Fruit fly (Drosophila melanogaster) whole organism, embryonic: ENCODE results near the gene bab1.

ENCODE experiments used
- Aef1 ChIP-seq: fragments of 200-800 bp; sonication (Bioruptor generic); IDR thresholded peaks from 3 replicates; pipeline ENCODE4 v1.3.6; 2022; ENCODE audit warnings: missing biosample characterization, missing genetic modification characterization
- Asciz ChIP-seq: fragments of 200-800 bp; sonication (Bioruptor generic); optimal IDR thresholded peaks from 2 replicates; lab custom pipeline; 2017; ENCODE audit warnings: missing biosample characterization, mild to moderate bottlenecking, missing genetic modification characterization, missing genetic modification reagents
- Blimp-1 ChIP-seq: fragments of 200-800 bp; sonication (Bioruptor generic); optimal IDR thresholded peaks from 3 replicates; lab custom pipeline; 2018; ENCODE audit warnings: missing biosample characterization, missing genetic modification characterization, mild to moderate bottlenecking, moderate library complexity, missing genetic modification reagents
- CG11093 ChIP-seq: fragments of 200-800 bp; sonication (Bioruptor generic); IDR thresholded peaks from 3 replicates; pipeline ENCODE4 v1.3.6; 2022; ENCODE audit warnings: missing biosample characterization, missing genetic modification characterization
- CG12071 ChIP-seq: fragments of 200-800 bp; sonication (Bioruptor generic); optimal IDR thresholded peaks from 3 replicates; lab custom pipeline; 2018; ENCODE audit warnings: missing biosample characterization, mild to moderate bottlenecking, missing genetic modification characterization
- CG1603 ChIP-seq: fragments of 200-800 bp; sonication (Bioruptor generic); optimal IDR thresholded peaks from 2 replicates; lab custom pipeline; 2019; ENCODE audit warnings: missing biosample characterization, mild to moderate bottlenecking, missing genetic modification characterization, moderate library complexity
- CG17802 ChIP-seq: fragments of 200-800 bp; sonication (Bioruptor generic); optimal IDR thresholded peaks from 2 replicates; lab custom pipeline; 2018; ENCODE audit warnings: missing biosample characterization, mild to moderate bottlenecking, missing genetic modification characterization, moderate library complexity
- CG2120 ChIP-seq: fragments of 200-800 bp; sonication (Bioruptor generic); optimal IDR thresholded peaks from 3 replicates; lab custom pipeline; 2016; ENCODE audit warnings: missing biosample characterization, missing genetic modification characterization
- CG3163 ChIP-seq: fragments of 200-800 bp; sonication (Bioruptor generic); optimal IDR thresholded peaks from 3 replicates; lab custom pipeline; 2016; ENCODE audit warnings: missing biosample characterization, missing genetic modification characterization
- CG5180 ChIP-seq: fragments of 200-800 bp; sonication (Bioruptor generic); optimal IDR thresholded peaks from 3 replicates; lab custom pipeline; 2017; ENCODE audit warnings: missing biosample characterization, missing genetic modification characterization, mild to moderate bottlenecking, moderate library complexity, missing genetic modification reagents
- CG6175 ChIP-seq: fragments of 200-800 bp; sonication (Bioruptor generic); IDR thresholded peaks from 3 replicates; pipeline ENCODE4 v1.3.6; 2022; ENCODE audit warnings: missing biosample characterization, missing genetic modification characterization
- CG8388 ChIP-seq: fragments of 200-800 bp; sonication (Bioruptor generic); optimal IDR thresholded peaks from 2 replicates; lab custom pipeline; 2019; ENCODE audit warnings: missing biosample characterization, mild to moderate bottlenecking, missing genetic modification characterization, moderate library complexity
- CTCF ChIP-seq: fragments of 200-800 bp; sonication (Bioruptor generic); optimal IDR thresholded peaks from 2 replicates; lab custom pipeline; 2017; ENCODE audit warnings: missing biosample characterization, mild to moderate bottlenecking, missing genetic modification characterization, moderate library complexity
- Chrac-16 ChIP-seq: fragments of 200-800 bp; sonication (Bioruptor generic); optimal IDR thresholded peaks from 3 replicates; lab custom pipeline; 2016; ENCODE audit warnings: missing biosample characterization, missing genetic modification characterization
- CkIIα-i1 ChIP-seq: fragments of 200-800 bp; sonication (Bioruptor generic); IDR thresholded peaks from 2 replicates; pipeline ENCODE4 v1.3.6; 2022; ENCODE audit warnings: missing biosample characterization, missing genetic modification characterization
- D ChIP-seq, 2 experiments: fragments of 200-800 bp in 1 of 2; fragments of >200 bp in 1 of 2; sonication (Bioruptor generic) in 1 of 2; optimal IDR thresholded peaks; 2 replicates in 1 of 2; 3 replicates in 1 of 2; lab custom pipeline; 2017; ENCODE audit warnings: mild to moderate bottlenecking in 1 of 2, missing biosample characterization in 1 of 2, missing genetic modification characterization in 1 of 2, missing genetic modification reagents in 1 of 2
- D19A ChIP-seq: fragments of 200-800 bp; optimal IDR thresholded peaks from 3 replicates; lab custom pipeline; 2019; ENCODE audit warnings: missing biosample characterization, mild to moderate bottlenecking, missing genetic modification characterization, moderate library complexity
- Dref ChIP-seq: fragments of 200-800 bp; sonication (Bioruptor generic); IDR thresholded peaks from 2 replicates; pipeline ENCODE4 v1.3.6; 2022; ENCODE audit warnings: missing biosample characterization, missing genetic modification characterization
- GATAe ChIP-seq: fragments of 200-800 bp; sonication (Bioruptor generic); conservative IDR thresholded peaks from 2 replicates; pipeline ENCODE4 v1.3.6; 2022; ENCODE audit warnings: missing biosample characterization, missing genetic modification characterization
- Lim3 ChIP-seq: fragments of 200-800 bp; sonication (Bioruptor generic); IDR thresholded peaks from 2 replicates; pipeline ENCODE4 v1.3.6; 2022; ENCODE audit warnings: missing biosample characterization, missing genetic modification characterization
- Mes4 ChIP-seq: fragments of 200-800 bp; sonication (Bioruptor generic); optimal IDR thresholded peaks from 2 replicates; lab custom pipeline; 2016; ENCODE audit warnings: missing biosample characterization, missing genetic modification characterization
- Myb ChIP-seq: fragments of 200-800 bp; sonication (Bioruptor generic); optimal IDR thresholded peaks from 2 replicates; lab custom pipeline; 2016; ENCODE audit warnings: missing biosample characterization, missing genetic modification characterization
- NFAT ChIP-seq: fragments of 200-800 bp; sonication (Bioruptor generic); IDR thresholded peaks from 2 replicates; pipeline ENCODE4 v1.3.6; 2022; ENCODE audit warnings: missing biosample characterization, missing genetic modification characterization
- Ptx1 ChIP-seq: fragments of 200-800 bp; sonication (Bioruptor generic); IDR thresholded peaks from 2 replicates; pipeline ENCODE4 v1.3.6; 2022; ENCODE audit warnings: missing biosample characterization, missing genetic modification characterization
- Usf ChIP-seq: fragments of 200-800 bp; sonication (Bioruptor generic); optimal IDR thresholded peaks from 2 replicates; lab custom pipeline; 2017; ENCODE audit warnings: missing genotype, missing biosample characterization, missing genetic modification characterization
- Vsx1 ChIP-seq: fragments of 200-800 bp; sonication (Bioruptor generic); optimal IDR thresholded peaks from 2 replicates; lab custom pipeline; 2017; ENCODE audit warnings: missing biosample characterization, mild to moderate bottlenecking, missing genetic modification characterization, missing genetic modification reagents
- cg ChIP-seq: fragments of 200-800 bp; sonication (Bioruptor generic); optimal IDR thresholded peaks from 3 replicates; lab custom pipeline; 2019; ENCODE audit warnings: missing biosample characterization, mild to moderate bottlenecking, missing genetic modification characterization, moderate library complexity
- chif ChIP-seq, 2 experiments: fragments of 200-800 bp; sonication (Bioruptor generic); optimal IDR thresholded peaks; 3 replicates each; lab custom pipeline; 2016; ENCODE audit warnings: missing biosample characterization in 2 of 2, missing genetic modification characterization in 2 of 2
- chinmo ChIP-seq: fragments of 200-800 bp; sonication (Bioruptor generic); IDR thresholded peaks from 4 replicates; pipeline ENCODE4 v1.3.6; 2022; ENCODE audit warnings: missing biosample characterization, missing genetic modification characterization; ENCODE audit not compliant: partially characterized antibody
- gcm ChIP-seq: fragments of 200-800 bp; sonication (Bioruptor generic); optimal IDR thresholded peaks from 2 replicates; lab custom pipeline; 2019; ENCODE audit warnings: missing biosample characterization, mild to moderate bottlenecking, missing genetic modification characterization, moderate library complexity
- kni ChIP-seq: fragments of 200-800 bp; sonication (Bioruptor generic); optimal IDR thresholded peaks from 3 replicates; lab custom pipeline; 2017; ENCODE audit warnings: mild to moderate bottlenecking, missing biosample characterization, missing genetic modification reagents, missing genetic modification characterization
- nau ChIP-seq: fragments of 200-800 bp; sonication (Bioruptor generic); optimal IDR thresholded peaks from 3 replicates; lab custom pipeline; 2017; ENCODE audit warnings: missing biosample characterization, mild to moderate bottlenecking, missing genetic modification characterization, missing genetic modification reagents
- nerfin-1 ChIP-seq: fragments of 200-800 bp; sonication (Bioruptor generic); optimal IDR thresholded peaks from 3 replicates; lab custom pipeline; 2019; ENCODE audit warnings: missing biosample characterization, mild to moderate bottlenecking, missing genetic modification characterization, moderate library complexity
- nom ChIP-seq: fragments of 200-800 bp; sonication (Bioruptor generic); optimal IDR thresholded peaks from 2 replicates; lab custom pipeline; 2017; ENCODE audit warnings: missing biosample characterization, missing genetic modification characterization, mild to moderate bottlenecking, moderate library complexity, missing genetic modification reagents
- oc ChIP-seq: fragments of 200-800 bp; sonication (Bioruptor generic); optimal IDR thresholded peaks from 2 replicates; lab custom pipeline; 2018; ENCODE audit warnings: missing biosample characterization, mild to moderate bottlenecking, missing genetic modification characterization, moderate library complexity
- odd ChIP-seq: fragments of 200-800 bp; sonication (Bioruptor generic); optimal IDR thresholded peaks from 2 replicates; lab custom pipeline; 2017; ENCODE audit warnings: missing biosample characterization, mild to moderate bottlenecking, missing genetic modification characterization
- phol ChIP-seq: fragments of 200-800 bp; sonication (Bioruptor generic); optimal IDR thresholded peaks from 3 replicates; lab custom pipeline; 2018; ENCODE audit warnings: missing biosample characterization, mild to moderate bottlenecking, missing genetic modification characterization, moderate library complexity
- pros ChIP-seq: fragments of 200-800 bp; sonication (Bioruptor generic); optimal IDR thresholded peaks from 3 replicates; lab custom pipeline; 2019; ENCODE audit warnings: missing biosample characterization, mild to moderate bottlenecking, missing genetic modification characterization, moderate library complexity
- pum ChIP-seq: fragments of 200-800 bp; sonication (Bioruptor generic); optimal IDR thresholded peaks from 2 replicates; lab custom pipeline; 2016; ENCODE audit warnings: missing biosample characterization, missing genetic modification characterization
- sens ChIP-seq: fragments of 200-800 bp; sonication (Bioruptor generic); peaks from one replicate; lab custom pipeline; 2016; ENCODE audit warnings: missing biosample characterization, missing genetic modification characterization
- sna ChIP-seq: fragments of 200-800 bp; sonication (Bioruptor generic); IDR thresholded peaks from 2 replicates; pipeline ENCODE4 v1.3.6; 2022; ENCODE audit warnings: missing biosample characterization, missing genetic modification characterization; ENCODE audit not compliant: partially characterized antibody
- stwl ChIP-seq: fragments of 200-800 bp; sonication (Bioruptor generic); optimal IDR thresholded peaks from 3 replicates; lab custom pipeline; 2018; ENCODE audit warnings: missing biosample characterization, mild to moderate bottlenecking, missing genetic modification characterization, moderate library complexity
- tin ChIP-seq: fragments of 200-800 bp; sonication (Bioruptor generic); optimal IDR thresholded peaks from 3 replicates; lab custom pipeline; 2016; ENCODE audit warnings: missing biosample characterization, missing genetic modification characterization
- tll ChIP-seq, 2 experiments: fragments of 200-800 bp in 1 of 2; fragments of >200 bp in 1 of 2; sonication (Bioruptor generic) in 1 of 2; optimal IDR thresholded peaks; 2 replicates each; lab custom pipeline; 2017 to 2019; ENCODE audit warnings: missing biosample characterization in 2 of 2, missing genetic modification characterization in 2 of 2, mild to moderate bottlenecking in 1 of 2, moderate library complexity in 1 of 2
- twi ChIP-seq: fragments of 200-800 bp; optimal IDR thresholded peaks from 2 replicates; lab custom pipeline; 2019; ENCODE audit warnings: missing biosample characterization, mild to moderate bottlenecking, missing genetic modification characterization, moderate library complexity
- zen ChIP-seq: fragments of 200-800 bp; sonication (Bioruptor generic); optimal IDR thresholded peaks from 3 replicates; lab custom pipeline; 2018; ENCODE audit warnings: missing biosample characterization, mild to moderate bottlenecking, missing genetic modification characterization, moderate library complexity
- zfh1 ChIP-seq: fragments of 200-800 bp; sonication (Bioruptor generic); IDR thresholded peaks from 3 replicates; pipeline ENCODE4 v1.3.6; 2022; ENCODE audit warnings: missing biosample characterization, missing genetic modification characterization

bab1 gene

dm6 chr3L:1095957-1096554 lies 4.8 kb downstream of the bab1 start:
- TF ChIP-seq tll (GFP tag; optimal IDR thresholded peaks at IDR 0.05; lab: Kevin White, UChicago) (peak in 1 of 2 experiments; percentile 83), twi (peak; percentile 31), Aef1 (no peak), zen (tag; lab: Kevin White, UChicago) (peak; percentile 71), gcm (peak; percentile 44), kni (GFP tag; lab: Kevin White, UChicago) (peak; percentile 25), phol (tag; lab: Kevin White, UChicago) (no peak), Blimp-1 (GFP tag; lab: Kevin White, UChicago) (peak; percentile 62)

- TF ChIP-seq pros (peak; percentile 58), CG6175 (GFP tag; lab: Robert Waterston, UW) (no peak), GATAe (no peak), Usf (no peak), Myb (no peak), twi (peak; percentile 31), cg (peak; percentile 56), CG5180 (GFP tag; lab: Kevin White, UChicago) (no peak), zfh1 (GFP tag; lab: Robert Waterston, UW) (no peak), sens (GFP tag; lab: Kevin White, UChicago) (peak; percentile 56), nom (no peak), D19A (tag; lab: Kevin White, UChicago) (no peak), CTCF (GFP tag; lab: Kevin White, UChicago) (no peak), oc (tag; lab: Kevin White, UChicago) (peak; percentile 39), Dref (no peak), gcm (peak; percentile 13), Ptx1 (no peak), CG3163 (GFP tag; lab: Kevin White, UChicago) (no peak), Vsx1 (GFP tag; lab: Kevin White, UChicago) (peak; percentile 0), Asciz (no peak), nerfin-1 (tag; lab: Kevin White, UChicago) (no peak), pum (no peak), CG17802 (tag; lab: Kevin White, UChicago) (no peak), CkIIα-i1 (GFP tag; lab: Robert Waterston, UW) (no peak), kni (GFP tag; lab: Kevin White, UChicago) (peak; percentile 30), Chrac-16 (no peak), D (optimal IDR thresholded peaks at IDR 0.05; lab: Kevin White, UChicago) (no peak), D (GFP tag; optimal IDR thresholded peaks at IDR 0.05; lab: Kevin White, UChicago) (no peak)
Measured at dm6 chr3L:1094630-1095029, 6.3 kb downstream of the bab1 start.

dm6 chr3L:1094123-1094522 lies 6.8 kb downstream of the bab1 start:
- TF ChIP-seq Mes4 (GFP tag; lab: Kevin White, UChicago) (no peak), Lim3 (no peak), CG3163 (GFP tag; lab: Kevin White, UChicago) (no peak), CG12071 (GFP tag; lab: Kevin White, UChicago) (no peak), stwl (no peak), NFAT (no peak), tin (GFP tag; lab: Kevin White, UChicago) (no peak), odd (GFP tag; lab: Kevin White, UChicago) (no peak), chinmo (no peak), CG8388 (GFP tag; lab: Kevin White, UChicago) (no peak), chif (GFP tag; optimal IDR thresholded peaks at IDR 0.05; lab: Kevin White, UChicago) (no peak), sna (GFP tag; lab: Robert Waterston, UW) (no peak), nau (GFP tag; lab: Kevin White, UChicago) (no peak), CG2120 (GFP tag; lab: Kevin White, UChicago) (no peak), CG11093 (GFP tag; lab: Robert Waterston, UW) (no peak), CG1603 (no peak), Usf (no peak)
